Fruit fly (Drosophila melanogaster): Measurements from ENCODE around the gene Ubc7.

DNA sequence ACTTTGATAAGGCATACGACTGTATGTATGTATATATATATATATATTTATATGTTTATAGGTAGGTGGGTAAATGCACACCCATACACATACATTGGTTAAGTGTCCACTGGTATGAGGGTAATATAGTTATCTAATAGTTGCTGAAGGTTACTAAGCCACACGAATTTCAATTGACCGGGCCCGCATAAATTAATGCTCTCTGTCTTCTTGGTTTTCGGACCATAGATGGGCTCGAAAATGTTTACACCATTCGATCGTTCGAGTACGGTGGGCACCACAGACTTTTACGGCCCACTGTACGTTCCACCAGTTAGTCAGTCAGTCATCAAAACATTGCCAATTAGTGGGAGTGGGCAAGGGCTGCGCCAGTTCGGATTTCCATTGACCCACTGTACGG lies 1.9 kb downstream of the Ubc7 start:
- TF ChIP-seq Clk (GFP tag; optimal IDR thresholded peaks at IDR 0.05): no peak
- TF ChIP-seq CG12768 (GFP tag; optimal IDR thresholded peaks at IDR 0.05): no peak
- no peak for TF ChIP-seq cic (GFP tag; optimal IDR thresholded peaks at IDR 0.05)
- no peak for TF ChIP-seq bab1 (GFP tag; optimal IDR thresholded peaks at IDR 0.05)
- no peak for TF ChIP-seq pad (GFP tag; optimal IDR thresholded peaks at IDR 0.05)
- TF ChIP-seq Crg-1 (GFP tag; optimal IDR thresholded peaks at IDR 0.05): no peak
- TF ChIP-seq CG7045 (GFP tag; optimal IDR thresholded peaks at IDR 0.05): no peak
- TF ChIP-seq CG7101 (tag; optimal IDR thresholded peaks at IDR 0.05): no peak
- no peak for TF ChIP-seq Hr96 (GFP tag; optimal IDR thresholded peaks at IDR 0.05)
- TF ChIP-seq CG33017 (tag; optimal IDR thresholded peaks at IDR 0.05): no peak
- no peak for TF ChIP-seq cnc (optimal IDR thresholded peaks at IDR 0.05)

Measured in whole organism, adult.